Worm (Caenorhabditis elegans): Measurements from ENCODE around the gene col-2.

DNA sequence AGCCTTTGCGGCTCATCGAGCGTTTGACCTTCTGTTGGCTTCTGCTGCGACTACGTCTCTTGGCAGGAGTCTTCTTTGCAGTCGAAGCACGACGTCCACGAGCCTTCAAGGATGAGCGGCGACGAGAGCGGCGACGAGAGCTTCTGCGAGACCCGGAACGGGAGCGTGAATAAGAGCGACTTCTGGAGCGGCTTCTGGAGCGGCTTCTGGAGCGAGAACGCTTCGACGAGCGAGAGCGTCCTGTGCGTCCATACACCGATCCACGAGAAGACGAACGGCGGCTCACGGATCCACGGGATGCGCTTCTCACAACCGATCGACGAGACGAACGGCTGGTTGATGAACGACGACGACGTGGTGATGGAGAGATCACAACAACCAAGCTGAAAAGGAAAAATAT is 25.6 kb upstream of the col-2 start:
- TF ChIP-seq nhr-77 (tag; optimal IDR thresholded peaks at IDR 0.05) (no peak), ztf-11 (tag; optimal IDR thresholded peaks at IDR 0.05) (no peak), unc-39 (tag; optimal IDR thresholded peaks at IDR 0.05) (no peak), ZK546.5 (tag; optimal IDR thresholded peaks at IDR 0.05) (no peak), ztf-4 (tag; optimal IDR thresholded peaks at IDR 0.05) (no peak), elt-1 (tag; optimal IDR thresholded peaks at IDR 0.05) (no peak), nfya-1 (tag; optimal IDR thresholded peaks at IDR 0.05; ENCODE audit: insufficient read depth) (no peak)

All from whole organism, L3 larva.